Fruit fly (Drosophila melanogaster): ENCODE data around the gene Dyrk2.

DNA sequence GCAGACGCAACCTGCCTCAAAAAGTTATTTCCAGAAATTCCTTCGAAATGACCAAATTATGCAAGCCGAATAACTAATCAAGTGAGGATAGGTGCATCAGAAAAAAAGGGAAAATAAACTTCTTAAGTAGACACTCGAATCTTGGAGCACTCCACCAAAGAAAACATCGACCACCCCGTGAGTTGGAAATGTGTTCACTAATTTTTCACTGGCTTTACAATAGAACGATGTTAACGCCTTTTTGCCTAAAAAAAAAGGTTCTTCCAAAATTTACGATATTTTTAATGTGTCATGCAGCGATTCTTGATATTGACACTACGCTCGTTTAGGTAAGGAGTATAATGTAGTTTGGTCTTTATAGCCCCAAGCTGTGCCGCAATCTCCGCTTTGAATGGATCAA, 24.7 kb upstream of the Dyrk2 start:
- no peak for TF ChIP-seq lola (GFP tag; optimal IDR thresholded peaks at IDR 0.05)
- no peak for TF ChIP-seq Dif (GFP tag; optimal IDR thresholded peaks at IDR 0.05; ENCODE audit: partially characterized antibody)
- TF ChIP-seq Dfd (GFP tag; optimal IDR thresholded peaks at IDR 0.05), result no peak
- TF ChIP-seq Abd-B (GFP tag; optimal IDR thresholded peaks at IDR 0.05), result no peak
